Fruit fly (Drosophila melanogaster) whole organism, embryonic: Measurements from ENCODE around the gene PpD6.

ENCODE experiments used
- Atf3 ChIP-seq: fragments of 200-800 bp; sonication (Bioruptor generic); optimal IDR thresholded peaks from 3 replicates; lab custom pipeline; 2016; ENCODE audit warnings: missing biosample characterization, missing genetic modification characterization
- CG10462 ChIP-seq: fragments of 200-800 bp; sonication (Bioruptor generic); optimal IDR thresholded peaks from 2 replicates; lab custom pipeline; 2016; ENCODE audit warnings: missing biosample characterization, missing genetic modification characterization
- CG10979 ChIP-seq: fragments of 200-800 bp; sonication (Bioruptor generic); optimal IDR thresholded peaks from 2 replicates; lab custom pipeline; 2018; ENCODE audit warnings: missing biosample characterization, mild to moderate bottlenecking, missing genetic modification characterization, moderate library complexity
- CG12942 ChIP-seq: fragments of 200-800 bp; sonication (Bioruptor generic); optimal IDR thresholded peaks from 3 replicates; lab custom pipeline; 2016; ENCODE audit warnings: missing biosample characterization, missing genetic modification characterization
- CG13624 ChIP-seq: fragments of 200-800 bp; sonication (Bioruptor generic); optimal IDR thresholded peaks from 2 replicates; lab custom pipeline; 2016; ENCODE audit warnings: missing biosample characterization, missing genetic modification characterization
- CG13894 ChIP-seq: fragments of 200-800 bp; sonication (Bioruptor generic); optimal IDR thresholded peaks from 3 replicates; lab custom pipeline; 2018; ENCODE audit warnings: missing biosample characterization, mild to moderate bottlenecking, missing genetic modification characterization, moderate library complexity
- CG14710 ChIP-seq: fragments of 200-800 bp; sonication (Bioruptor generic); optimal IDR thresholded peaks from 3 replicates; lab custom pipeline; 2019; ENCODE audit warnings: missing biosample characterization, mild to moderate bottlenecking, missing genetic modification characterization, moderate library complexity
- CG15696 ChIP-seq: fragments of 200-800 bp; sonication (Bioruptor generic); optimal IDR thresholded peaks from 2 replicates; lab custom pipeline; 2019; ENCODE audit warnings: missing biosample characterization, mild to moderate bottlenecking, missing genetic modification characterization, moderate library complexity
- CG1832 ChIP-seq: fragments of 200-800 bp; sonication (Bioruptor generic); optimal IDR thresholded peaks from 2 replicates; lab custom pipeline; 2017; ENCODE audit warnings: missing biosample characterization, mild to moderate bottlenecking, missing genetic modification characterization, inconsistent platforms
- CG2678 ChIP-seq: fragments of 200-800 bp; sonication (Bioruptor generic); optimal IDR thresholded peaks from 3 replicates; lab custom pipeline; 2019; ENCODE audit warnings: missing biosample characterization, mild to moderate bottlenecking, missing genetic modification characterization, moderate library complexity
- CG34376 ChIP-seq: fragments of 200-800 bp; sonication (Bioruptor generic); optimal IDR thresholded peaks from 2 replicates; lab custom pipeline; 2018; ENCODE audit warnings: missing biosample characterization, mild to moderate bottlenecking, missing genetic modification characterization
- CG3847 ChIP-seq: fragments of 200-800 bp; sonication (Bioruptor generic); IDR thresholded peaks from 2 replicates; pipeline ENCODE4 v1.3.6; 2022; ENCODE audit warnings: missing biosample characterization, missing genetic modification characterization
- CG4707 ChIP-seq: fragments of 200-800 bp; sonication (Bioruptor generic); optimal IDR thresholded peaks from 2 replicates; lab custom pipeline; 2018; ENCODE audit warnings: missing biosample characterization, mild to moderate bottlenecking, missing genetic modification characterization, moderate library complexity
- CG4854 ChIP-seq: fragments of 200-800 bp; sonication (Bioruptor generic); optimal IDR thresholded peaks from 2 replicates; lab custom pipeline; 2016; ENCODE audit warnings: missing biosample characterization, missing genetic modification characterization, inconsistent platforms
- CG6683 ChIP-seq: fragments of 200-800 bp; sonication (Bioruptor generic); optimal IDR thresholded peaks from 2 replicates; lab custom pipeline; 2017; ENCODE audit warnings: missing biosample characterization, mild to moderate bottlenecking, missing genetic modification characterization, missing genetic modification reagents
- CG7745 ChIP-seq: fragments of 200-800 bp; sonication (Bioruptor generic); optimal IDR thresholded peaks from 2 replicates; lab custom pipeline; 2018; ENCODE audit warnings: missing biosample characterization, mild to moderate bottlenecking, missing genetic modification characterization, moderate library complexity
- CG8388 ChIP-seq: fragments of 200-800 bp; sonication (Bioruptor generic); optimal IDR thresholded peaks from 2 replicates; lab custom pipeline; 2019; ENCODE audit warnings: missing biosample characterization, mild to moderate bottlenecking, missing genetic modification characterization, moderate library complexity
- CG8478 ChIP-seq: fragments of >200 bp; optimal IDR thresholded peaks from 2 replicates; lab custom pipeline; 2018
- CG8944 ChIP-seq: fragments of 200-800 bp; sonication (Bioruptor generic); optimal IDR thresholded peaks from 3 replicates; lab custom pipeline; 2016; ENCODE audit warnings: missing biosample characterization, missing genetic modification characterization
- Doc2 ChIP-seq: fragments of 200-800 bp; sonication (Bioruptor generic); IDR thresholded peaks from 2 replicates; pipeline ENCODE4 v1.3.6; 2022; ENCODE audit warnings: missing biosample characterization, missing genetic modification characterization
- Dref ChIP-seq: fragments of 200-800 bp; sonication (Bioruptor generic); IDR thresholded peaks from 2 replicates; pipeline ENCODE4 v1.3.6; 2022; ENCODE audit warnings: missing biosample characterization, missing genetic modification characterization
- Ets97D ChIP-seq: fragments of 200-800 bp; sonication (Bioruptor generic); optimal IDR thresholded peaks from 3 replicates; lab custom pipeline; 2016; ENCODE audit warnings: missing biosample characterization, missing genetic modification characterization
- Kr ChIP-seq: fragments of 200-800 bp; sonication (Bioruptor generic); optimal IDR thresholded peaks from 2 replicates; lab custom pipeline; 2017; ENCODE audit warnings: missing biosample characterization, mild to moderate bottlenecking, missing genetic modification characterization
- MESR4 ChIP-seq: fragments of 200-800 bp; sonication (Bioruptor generic); optimal IDR thresholded peaks from 2 replicates; lab custom pipeline; 2018; ENCODE audit warnings: missing biosample characterization, mild to moderate bottlenecking, missing genetic modification characterization, moderate library complexity
- Max ChIP-seq: fragments of 200-800 bp; sonication (Bioruptor generic); optimal IDR thresholded peaks from 2 replicates; lab custom pipeline; 2016; ENCODE audit warnings: missing biosample characterization, mild to moderate bottlenecking, missing genetic modification characterization
- Med ChIP-seq: fragments of 200-800 bp; sonication (Bioruptor generic); peaks from one replicate; lab custom pipeline; 2016; ENCODE audit warnings: missing biosample characterization, missing genetic modification characterization, mild to moderate bottlenecking, inconsistent platforms, moderate library complexity
- Poxn ChIP-seq: fragments of 200-800 bp; sonication (Bioruptor generic); IDR thresholded peaks from 2 replicates; pipeline ENCODE4 v1.3.6; 2022; ENCODE audit warnings: missing biosample characterization, missing genetic modification characterization
- Ravus ChIP-seq: fragments of 200-800 bp; sonication (Bioruptor generic); IDR thresholded peaks from 2 replicates; pipeline ENCODE4 v1.3.6; 2022; ENCODE audit warnings: missing biosample characterization, missing genetic modification characterization
- Rx ChIP-seq: fragments of 200-800 bp; sonication (Bioruptor generic); IDR thresholded peaks from 2 replicates; pipeline ENCODE4 v1.3.6; 2022; ENCODE audit warnings: missing biosample characterization, missing genetic modification characterization
- Taf1 ChIP-seq: fragments of 200-800 bp; sonication (Bioruptor generic); IDR thresholded peaks from 2 replicates; pipeline ENCODE4 v1.3.6; 2022; ENCODE audit warnings: missing biosample characterization, missing genetic modification characterization
- Trl ChIP-seq, 3 experiments: fragments of >200 bp in 2 of 3; fragments of 200-800 bp in 1 of 3; sonication (Bioruptor generic) in 1 of 3; optimal IDR thresholded peaks; 2 replicates in 1 of 3; 3 replicates in 2 of 3; lab custom pipeline; 2016 to 2017; ENCODE audit warnings: missing biosample characterization in 1 of 3, missing genetic modification characterization in 1 of 3
- Xrp1 ChIP-seq: fragments of 200-800 bp; sonication (Bioruptor generic); IDR thresholded peaks from 2 replicates; pipeline ENCODE4 v1.3.6; 2022; ENCODE audit warnings: missing biosample characterization, missing genetic modification characterization
- ato ChIP-seq: fragments of 200-800 bp; sonication (Bioruptor generic); IDR thresholded peaks from 2 replicates; pipeline ENCODE4 v1.3.6; 2022; ENCODE audit warnings: missing biosample characterization, missing genetic modification characterization; ENCODE audit not compliant: partially characterized antibody
- bowl ChIP-seq: fragments of 200-800 bp; sonication (Bioruptor generic); IDR thresholded peaks from 2 replicates; pipeline ENCODE4 v1.3.6; 2022; ENCODE audit warnings: missing biosample characterization, missing genetic modification characterization
- chn ChIP-seq: fragments of 200-800 bp; sonication (Bioruptor generic); optimal IDR thresholded peaks from 2 replicates; lab custom pipeline; 2016; ENCODE audit warnings: missing biosample characterization, missing genetic modification characterization
- disco-r ChIP-seq: fragments of 200-800 bp; sonication (Bioruptor generic); optimal IDR thresholded peaks from 2 replicates; lab custom pipeline; 2016; ENCODE audit warnings: missing biosample characterization, missing genetic modification characterization
- dpn ChIP-seq, 2 experiments: fragments of 200-800 bp; sonication (Bioruptor generic); optimal IDR thresholded peaks; 3 replicates each; lab custom pipeline; 2016; ENCODE audit warnings: missing biosample characterization in 2 of 2, missing genetic modification characterization in 2 of 2
- gt ChIP-seq: fragments of 200-800 bp; sonication (Bioruptor generic); IDR thresholded peaks from 2 replicates; pipeline ENCODE4 v1.3.6; 2022; ENCODE audit warnings: missing biosample characterization, missing genetic modification characterization
- ham ChIP-seq: fragments of 200-800 bp; sonication (Bioruptor generic); IDR thresholded peaks from 2 replicates; pipeline ENCODE4 v1.3.6; 2022; ENCODE audit warnings: missing biosample characterization, missing genetic modification characterization
- hb ChIP-seq: fragments of 200-800 bp; sonication (Bioruptor generic); IDR thresholded peaks from 3 replicates; pipeline ENCODE4 v1.3.6; 2022; ENCODE audit warnings: missing biosample characterization, missing genetic modification characterization; ENCODE audit not compliant: partially characterized antibody
- her ChIP-seq: fragments of 200-800 bp; sonication (Bioruptor generic); optimal IDR thresholded peaks from 2 replicates; lab custom pipeline; 2016; ENCODE audit warnings: missing biosample characterization, missing genetic modification characterization
- maf-S ChIP-seq: fragments of 200-800 bp; sonication (Bioruptor generic); optimal IDR thresholded peaks from 2 replicates; lab custom pipeline; 2016; ENCODE audit warnings: missing biosample characterization, missing genetic modification characterization
- pho ChIP-seq: fragments of 200-800 bp; sonication (Bioruptor generic); optimal IDR thresholded peaks from 2 replicates; lab custom pipeline; 2016; ENCODE audit warnings: missing biosample characterization, missing genetic modification characterization
- ro ChIP-seq: fragments of 200-800 bp; sonication (Bioruptor generic); IDR thresholded peaks from 2 replicates; pipeline ENCODE4 v1.3.6; 2022; ENCODE audit warnings: missing biosample characterization, missing genetic modification characterization
- run ChIP-seq: fragments of 200-800 bp; sonication (Bioruptor generic); optimal IDR thresholded peaks from 3 replicates; lab custom pipeline; 2018; ENCODE audit warnings: missing biosample characterization, mild to moderate bottlenecking, missing genetic modification characterization
- sob ChIP-seq: fragments of 200-800 bp; sonication (Bioruptor generic); IDR thresholded peaks from 2 replicates; pipeline ENCODE4 v1.3.6; 2022; ENCODE audit warnings: missing biosample characterization, missing genetic modification characterization
- tio ChIP-seq: fragments of 200-800 bp; sonication (Bioruptor generic); optimal IDR thresholded peaks from 2 replicates; lab custom pipeline; 2017; ENCODE audit warnings: missing biosample characterization, missing genetic modification characterization, inconsistent platforms
- tx ChIP-seq: fragments of 200-800 bp; sonication (Bioruptor generic); optimal IDR thresholded peaks from 2 replicates; lab custom pipeline; 2016; ENCODE audit warnings: missing biosample characterization, missing genetic modification characterization
- usp ChIP-seq: fragments of >200 bp; optimal IDR thresholded peaks from 2 replicates; lab custom pipeline; 2017; ENCODE audit warnings: missing biosample characterization, missing genetic modification characterization

The PpD6 gene

dm6 chr2L:3152696-3153613 lies 43.5 kb downstream of the PpD6 start (continued):
- TF ChIP-seq sob (GFP tag; lab: Robert Waterston, UW) = peak; percentile 93
- peak; percentile 96 for TF ChIP-seq Atf3 (GFP tag; lab: Kevin White, UChicago)
- TF ChIP-seq CG14710 (tag; lab: Kevin White, UChicago) = peak; percentile 93
- peak; percentile 97 for TF ChIP-seq CG8944 (GFP tag; lab: Kevin White, UChicago)
- TF ChIP-seq Poxn (GFP tag; lab: Robert Waterston, UW) = no peak
- TF ChIP-seq her (GFP tag; lab: Kevin White, UChicago) = peak; percentile 92
- TF ChIP-seq Doc2 (GFP tag; lab: Robert Waterston, UW) = no peak
- TF ChIP-seq Dref = no peak
- TF ChIP-seq CG8478 = no peak
- TF ChIP-seq pho (GFP tag; lab: Kevin White, UChicago) = peak; percentile 71
- peak; percentile 82 for TF ChIP-seq CG3847 (GFP tag; lab: Robert Waterston, UW)
- peak; percentile 86 for TF ChIP-seq CG4854 (GFP tag; lab: Kevin White, UChicago)
- peak; percentile 93 for TF ChIP-seq CG2678 (tag; lab: Kevin White, UChicago)
- peak; percentile 80 for TF ChIP-seq CG6683 (GFP tag; lab: Kevin White, UChicago)
- TF ChIP-seq Taf1 = peak; percentile 67
- TF ChIP-seq Xrp1 (GFP tag; lab: Robert Waterston, UW) = peak; percentile 95
- peak; percentile 95 for TF ChIP-seq CG8388 (GFP tag; lab: Kevin White, UChicago)
- TF ChIP-seq tx (GFP tag; lab: Kevin White, UChicago) = peak; percentile 95
- TF ChIP-seq usp (GFP tag; lab: Kevin White, UChicago) = no peak
- TF ChIP-seq CG4707 (GFP tag; lab: Kevin White, UChicago) = peak; percentile 89
- no peak for TF ChIP-seq Trl (optimal IDR thresholded peaks at IDR 0.05; lab: Kevin White, UChicago)
- peak; percentile 94 for TF ChIP-seq Trl (GFP tag; optimal IDR thresholded peaks at IDR 0.05; lab: Kevin White, UChicago)
- TF ChIP-seq dpn (GFP tag; optimal IDR thresholded peaks at IDR 0.05; lab: Kevin White, UChicago) = peak; percentile 92 to 95
- TF ChIP-seq CG10462 (GFP tag; lab: Kevin White, UChicago) = peak; percentile 93
- TF ChIP-seq Ravus = peak; percentile 77
- peak; percentile 96 for TF ChIP-seq chn (GFP tag; lab: Kevin White, UChicago)
- TF ChIP-seq CG15696 (tag; lab: Kevin White, UChicago) = peak; percentile 88
- peak; percentile 89 for TF ChIP-seq bowl (GFP tag; lab: Robert Waterston, UW)
- peak; percentile 96 for TF ChIP-seq CG10979 (tag; lab: Kevin White, UChicago)
- peak; percentile 90 for TF ChIP-seq Max (GFP tag; lab: Kevin White, UChicago)
- TF ChIP-seq run (tag; lab: Kevin White, UChicago) = peak; percentile 87
- peak; percentile 90 for TF ChIP-seq CG12942 (GFP tag; lab: Kevin White, UChicago)
- peak; percentile 25 for TF ChIP-seq CG34376
- TF ChIP-seq CG1832 (GFP tag; lab: Kevin White, UChicago) = no peak
- TF ChIP-seq disco-r (GFP tag; lab: Kevin White, UChicago) = peak; percentile 91
- TF ChIP-seq Kr (GFP tag; lab: Kevin White, UChicago) = no peak
- peak; percentile 30 for TF ChIP-seq MESR4 (GFP tag; lab: Kevin White, UChicago)
- peak; percentile 94 for TF ChIP-seq maf-S (GFP tag; lab: Kevin White, UChicago)
- TF ChIP-seq ham (GFP tag; lab: Robert Waterston, UW) = peak; percentile 60; the same call in 1 of the 2 replicates
- TF ChIP-seq gt = peak; percentile 92
- TF ChIP-seq Ets97D (GFP tag; lab: Kevin White, UChicago) = peak; percentile 83
- peak; percentile 93 for TF ChIP-seq Rx
- peak; percentile 11 for TF ChIP-seq CG7745
- TF ChIP-seq CG13624 (GFP tag; lab: Kevin White, UChicago) = peak; percentile 89
- peak; percentile 89 for TF ChIP-seq tio (GFP tag; lab: Kevin White, UChicago)
- TF ChIP-seq CG13894 (tag; lab: Kevin White, UChicago) = no peak
- TF ChIP-seq ato (GFP tag; lab: Robert Waterston, UW) = no peak
- TF ChIP-seq hb = no peak
- peak; percentile 99 for TF ChIP-seq Med
- TF ChIP-seq ro = peak; percentile 85
